Fruit fly (Drosophila melanogaster) whole organism, embryonic: ENCODE results near the gene CG11865.

Experiments used
- Adf1 ChIP-seq: fragments of 200-800 bp; sonication (Bioruptor generic); IDR thresholded peaks from 2 replicates; pipeline ENCODE4 v1.3.6; 2022; ENCODE audit warnings: missing biosample characterization, missing genetic modification characterization
- B-H2 ChIP-seq: fragments of 200-800 bp; sonication (Bioruptor generic); optimal IDR thresholded peaks from 2 replicates; lab custom pipeline; 2018; ENCODE audit warnings: missing biosample characterization, mild to moderate bottlenecking, missing genetic modification characterization
- BtbVII ChIP-seq: fragments of 200-800 bp; sonication (Bioruptor generic); optimal IDR thresholded peaks from 3 replicates; lab custom pipeline; 2017; ENCODE audit warnings: missing biosample characterization, mild to moderate bottlenecking, missing genetic modification characterization
- CG10366 ChIP-seq: fragments of 200-800 bp; sonication (Bioruptor generic); IDR thresholded peaks from 2 replicates; pipeline ENCODE4 v1.3.6; 2022; ENCODE audit warnings: missing biosample characterization, missing genetic modification characterization
- CG11093 ChIP-seq: fragments of 200-800 bp; sonication (Bioruptor generic); IDR thresholded peaks from 3 replicates; pipeline ENCODE4 v1.3.6; 2022; ENCODE audit warnings: missing biosample characterization, missing genetic modification characterization
- CG11695 ChIP-seq: fragments of 200-800 bp; sonication (Bioruptor generic); IDR thresholded peaks from 3 replicates; pipeline ENCODE4 v1.3.6; 2022; ENCODE audit warnings: missing biosample characterization, missing genetic modification characterization
- CG12071 ChIP-seq: fragments of 200-800 bp; sonication (Bioruptor generic); optimal IDR thresholded peaks from 3 replicates; lab custom pipeline; 2018; ENCODE audit warnings: missing biosample characterization, mild to moderate bottlenecking, missing genetic modification characterization
- CG12659 ChIP-seq: fragments of 200-800 bp; sonication (Bioruptor generic); optimal IDR thresholded peaks from 3 replicates; lab custom pipeline; 2017; ENCODE audit warnings: mild to moderate bottlenecking, missing biosample characterization, missing genetic modification reagents, missing genetic modification characterization
- CG12769 ChIP-seq: fragments of 200-800 bp; sonication (Bioruptor generic); optimal IDR thresholded peaks from 2 replicates; lab custom pipeline; 2019; ENCODE audit warnings: missing biosample characterization, mild to moderate bottlenecking, missing genetic modification characterization, moderate library complexity
- CG13894 ChIP-seq: fragments of 200-800 bp; sonication (Bioruptor generic); optimal IDR thresholded peaks from 3 replicates; lab custom pipeline; 2018; ENCODE audit warnings: missing biosample characterization, mild to moderate bottlenecking, missing genetic modification characterization, moderate library complexity
- CG14667 ChIP-seq: fragments of 200-800 bp; sonication (Bioruptor generic); IDR thresholded peaks from 2 replicates; pipeline ENCODE4 v1.3.6; 2022; ENCODE audit warnings: missing biosample characterization, missing genetic modification characterization
- CG16863 ChIP-seq: fragments of 200-800 bp; sonication (Bioruptor generic); optimal IDR thresholded peaks from 3 replicates; lab custom pipeline; 2016; ENCODE audit warnings: missing biosample characterization, missing genetic modification characterization
- CG18599 ChIP-seq: fragments of 200-800 bp; sonication (Bioruptor generic); optimal IDR thresholded peaks from 3 replicates; lab custom pipeline; 2017; ENCODE audit warnings: missing biosample characterization, missing genetic modification characterization, mild to moderate bottlenecking, moderate library complexity, missing genetic modification reagents
- CG18619 ChIP-seq: fragments of 200-800 bp; sonication (Bioruptor generic); optimal IDR thresholded peaks from 3 replicates; lab custom pipeline; 2017; ENCODE audit warnings: missing biosample characterization, mild to moderate bottlenecking, missing genetic modification characterization
- CG3281 ChIP-seq: fragments of 200-800 bp; sonication (Bioruptor generic); optimal IDR thresholded peaks from 3 replicates; lab custom pipeline; 2017; ENCODE audit warnings: missing biosample characterization, mild to moderate bottlenecking, missing genetic modification characterization
- CG34376 ChIP-seq: fragments of 200-800 bp; sonication (Bioruptor generic); optimal IDR thresholded peaks from 2 replicates; lab custom pipeline; 2018; ENCODE audit warnings: missing biosample characterization, mild to moderate bottlenecking, missing genetic modification characterization
- CG7839 ChIP-seq: fragments of 200-800 bp; sonication (Bioruptor generic); optimal IDR thresholded peaks from 3 replicates; lab custom pipeline; 2018; ENCODE audit warnings: missing biosample characterization, mild to moderate bottlenecking, missing genetic modification characterization, moderate library complexity
- CG8290 ChIP-seq, 3 experiments: fragments of 200-800 bp; sonication (Bioruptor generic); optimal IDR thresholded peaks; 2 replicates each; lab custom pipeline; 2016 to 2019; ENCODE audit warnings: missing biosample characterization in 3 of 3, missing genetic modification characterization in 3 of 3, mild to moderate bottlenecking in 2 of 3, moderate library complexity in 1 of 3
- CG9727 ChIP-seq: fragments of 200-800 bp; sonication (Bioruptor generic); optimal IDR thresholded peaks from 3 replicates; lab custom pipeline; 2017; ENCODE audit warnings: missing biosample characterization, mild to moderate bottlenecking, missing genetic modification characterization
- D19B ChIP-seq: fragments of 200-800 bp; sonication (Bioruptor generic); optimal IDR thresholded peaks from 2 replicates; lab custom pipeline; 2017; ENCODE audit warnings: missing biosample characterization, mild to moderate bottlenecking, missing genetic modification characterization
- Dbx ChIP-seq: fragments of 200-800 bp; sonication (Bioruptor generic); IDR thresholded peaks from 3 replicates; pipeline ENCODE4 v1.3.6; 2022; ENCODE audit warnings: missing biosample characterization, missing genetic modification characterization
- Deaf1 ChIP-seq: fragments of 200-800 bp; optimal IDR thresholded peaks from 3 replicates; lab custom pipeline; 2019; ENCODE audit warnings: missing biosample characterization, mild to moderate bottlenecking, missing genetic modification characterization, moderate library complexity
- Dref ChIP-seq: fragments of 200-800 bp; sonication (Bioruptor generic); IDR thresholded peaks from 2 replicates; pipeline ENCODE4 v1.3.6; 2022; ENCODE audit warnings: missing biosample characterization, missing genetic modification characterization
- HmgZ ChIP-seq: fragments of 200-800 bp; sonication (Bioruptor generic); optimal IDR thresholded peaks from 2 replicates; lab custom pipeline; 2018; ENCODE audit warnings: missing biosample characterization, mild to moderate bottlenecking, missing genetic modification characterization
- Hr78 ChIP-seq, 2 experiments: fragments of 200-800 bp in 1 of 2; fragments of >200 bp in 1 of 2; sonication (Bioruptor generic) in 1 of 2; optimal IDR thresholded peaks; 2 replicates each; lab custom pipeline; 2017 to 2019; ENCODE audit warnings: missing biosample characterization in 2 of 2, missing genetic modification characterization in 2 of 2, mild to moderate bottlenecking in 1 of 2, moderate library complexity in 1 of 2
- Myb ChIP-seq: fragments of 200-800 bp; sonication (Bioruptor generic); optimal IDR thresholded peaks from 2 replicates; lab custom pipeline; 2016; ENCODE audit warnings: missing biosample characterization, missing genetic modification characterization
- PHDP ChIP-seq: fragments of 200-800 bp; sonication (Bioruptor generic); optimal IDR thresholded peaks from 3 replicates; lab custom pipeline; 2018; ENCODE audit warnings: missing biosample characterization, mild to moderate bottlenecking, missing genetic modification characterization, moderate library complexity
- Sox102F ChIP-seq: fragments of 200-800 bp; sonication (Bioruptor generic); optimal IDR thresholded peaks from 2 replicates; lab custom pipeline; 2018; ENCODE audit warnings: missing biosample characterization, mild to moderate bottlenecking, missing genetic modification characterization, moderate library complexity
- Taf1 ChIP-seq: fragments of 200-800 bp; sonication (Bioruptor generic); IDR thresholded peaks from 2 replicates; pipeline ENCODE4 v1.3.6; 2022; ENCODE audit warnings: missing biosample characterization, missing genetic modification characterization
- Trl ChIP-seq, 3 experiments: fragments of >200 bp in 2 of 3; fragments of 200-800 bp in 1 of 3; sonication (Bioruptor generic) in 1 of 3; optimal IDR thresholded peaks; 2 replicates in 1 of 3; 3 replicates in 2 of 3; lab custom pipeline; 2016 to 2017; ENCODE audit warnings: missing biosample characterization in 1 of 3, missing genetic modification characterization in 1 of 3
- ase ChIP-seq: fragments of 200-800 bp; sonication (Bioruptor generic); IDR thresholded peaks from 3 replicates; pipeline ENCODE4 v1.3.6; 2022; ENCODE audit warnings: missing biosample characterization, missing genetic modification characterization
- bab2 ChIP-seq: fragments of 200-800 bp; sonication (Bioruptor generic); optimal IDR thresholded peaks from 2 replicates; lab custom pipeline; 2016; ENCODE audit warnings: missing biosample characterization, missing genetic modification characterization
- ci ChIP-seq: fragments of 200-800 bp; sonication (Bioruptor generic); IDR thresholded peaks from 3 replicates; pipeline ENCODE4 v1.3.6; 2022; ENCODE audit warnings: missing biosample characterization, missing genetic modification characterization
- cwo ChIP-seq: fragments of 200-800 bp; sonication (Bioruptor generic); optimal IDR thresholded peaks from 3 replicates; lab custom pipeline; 2017; ENCODE audit warnings: missing biosample characterization, missing genetic modification characterization, mild to moderate bottlenecking, moderate library complexity, missing genetic modification reagents
- gce ChIP-seq: fragments of 200-800 bp; sonication (Bioruptor generic); IDR thresholded peaks from 3 replicates; pipeline ENCODE4 v1.3.6; 2022; ENCODE audit warnings: missing biosample characterization, missing genetic modification characterization
- grn ChIP-seq: fragments of 200-800 bp; sonication (Bioruptor generic); optimal IDR thresholded peaks from 3 replicates; lab custom pipeline; 2017; ENCODE audit warnings: missing biosample characterization, missing genetic modification characterization
- lab ChIP-seq: fragments of 200-800 bp; sonication (Bioruptor generic); optimal IDR thresholded peaks from 3 replicates; lab custom pipeline; 2017; ENCODE audit warnings: missing biosample characterization, missing genetic modification characterization, mild to moderate bottlenecking, moderate library complexity, missing genetic modification reagents
- lilli ChIP-seq: fragments of 200-800 bp; sonication (Bioruptor generic); optimal IDR thresholded peaks from 3 replicates; lab custom pipeline; 2016; ENCODE audit warnings: missing biosample characterization, missing genetic modification characterization
- mam ChIP-seq: fragments of 200-800 bp; sonication (Bioruptor generic); optimal IDR thresholded peaks from 3 replicates; lab custom pipeline; 2016; ENCODE audit warnings: missing biosample characterization, missing genetic modification characterization
- pfk ChIP-seq: fragments of 200-800 bp; sonication (Bioruptor generic); optimal IDR thresholded peaks from 2 replicates; lab custom pipeline; 2018; ENCODE audit warnings: missing biosample characterization, mild to moderate bottlenecking, missing genetic modification characterization, moderate library complexity
- pho ChIP-seq: fragments of 200-800 bp; sonication (Bioruptor generic); optimal IDR thresholded peaks from 2 replicates; lab custom pipeline; 2016; ENCODE audit warnings: missing biosample characterization, missing genetic modification characterization
- rib ChIP-seq: fragments of 200-800 bp; sonication (Bioruptor generic); IDR thresholded peaks from 2 replicates; pipeline ENCODE4 v1.3.6; 2022; ENCODE audit warnings: missing biosample characterization, missing genetic modification characterization
- slbo ChIP-seq: fragments of 200-800 bp; sonication (Bioruptor generic); IDR thresholded peaks from 2 replicates; pipeline ENCODE4 v1.3.6; 2022; ENCODE audit warnings: missing biosample characterization, missing genetic modification characterization
- slp2 ChIP-seq: fragments of 200-800 bp; sonication (Bioruptor generic); optimal IDR thresholded peaks from 2 replicates; lab custom pipeline; 2016; ENCODE audit warnings: missing biosample characterization, missing genetic modification characterization
- sob ChIP-seq: fragments of 200-800 bp; sonication (Bioruptor generic); IDR thresholded peaks from 2 replicates; pipeline ENCODE4 v1.3.6; 2022; ENCODE audit warnings: missing biosample characterization, missing genetic modification characterization
- sqz ChIP-seq: fragments of 200-800 bp; sonication (Bioruptor generic); optimal IDR thresholded peaks from 3 replicates; lab custom pipeline; 2018; ENCODE audit warnings: missing biosample characterization, mild to moderate bottlenecking, missing genetic modification characterization
- ttk ChIP-seq: fragments of 200-800 bp; sonication (Bioruptor generic); IDR thresholded peaks from 2 replicates; pipeline ENCODE4 v2.1.2; 2022; ENCODE audit warnings: missing biosample characterization, missing genetic modification characterization
- wdn ChIP-seq: fragments of 200-800 bp; sonication (Bioruptor generic); IDR thresholded peaks from 2 replicates; pipeline ENCODE4 v1.3.6; 2022; ENCODE audit warnings: missing biosample characterization, missing genetic modification characterization

Gene CG11865

DNA sequence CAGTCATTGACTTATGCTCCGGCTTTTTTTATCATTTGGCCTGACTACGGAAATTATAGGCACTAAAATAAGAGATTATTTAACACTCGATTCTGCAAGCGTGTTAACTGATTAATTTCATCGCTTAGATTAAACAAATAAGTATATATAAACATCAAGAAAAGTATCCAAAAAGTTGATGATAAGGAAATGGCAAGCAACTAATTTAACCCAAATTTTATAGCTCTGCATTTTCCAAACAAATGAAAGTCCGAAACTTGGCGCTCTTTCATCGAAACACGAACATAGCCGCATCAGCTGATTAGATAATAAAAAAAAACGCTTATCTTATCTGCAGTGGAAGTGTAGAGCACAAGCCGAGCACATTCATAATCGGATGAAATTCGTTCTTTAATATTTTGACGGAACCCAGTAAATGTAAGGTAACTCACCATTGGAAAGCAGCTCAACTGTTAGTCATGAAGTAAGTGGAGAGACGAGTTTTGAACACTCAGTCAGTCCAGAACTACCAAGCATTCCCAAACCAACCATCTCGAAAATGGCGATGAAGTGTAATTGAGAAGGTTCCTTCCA lies 12.9 kb downstream of the CG11865 start, which contains the start of gene CG18480 (continued):
- TF ChIP-seq B-H2 (GFP tag; lab: Kevin White, UChicago), result peak; percentile 42
- TF ChIP-seq CG12769, result peak; percentile 57
- peak; percentile 9 for TF ChIP-seq D19B (GFP tag; lab: Kevin White, UChicago)
- TF ChIP-seq bab2 (GFP tag; lab: Kevin White, UChicago), result peak; percentile 39
- no peak for TF ChIP-seq BtbVII (GFP tag; lab: Kevin White, UChicago)
- peak; percentile 26; the same call in 1 of the 2 replicates for TF ChIP-seq Adf1 (GFP tag; lab: Robert Waterston, UW)
- peak; percentile 51; the same call in 1 of the 2 replicates for TF ChIP-seq sob (GFP tag; lab: Robert Waterston, UW)
- no peak for TF ChIP-seq Trl (optimal IDR thresholded peaks at IDR 0.05; lab: Kevin White, UChicago)
- TF ChIP-seq Trl (GFP tag; optimal IDR thresholded peaks at IDR 0.05; lab: Kevin White, UChicago), result peak; percentile 45
- peak; percentile 56; the same call in 2 of the 3 replicates for TF ChIP-seq CG11695 (GFP tag; lab: Robert Waterston, UW)
- TF ChIP-seq CG7839 (tag; lab: Kevin White, UChicago), result peak; percentile 65
- peak; percentile 21 for TF ChIP-seq Myb
- TF ChIP-seq CG12071 (GFP tag; lab: Kevin White, UChicago), result peak; percentile 33
- TF ChIP-seq CG16863 (GFP tag; lab: Kevin White, UChicago), result peak; percentile 0
- peak; percentile 30 for TF ChIP-seq Sox102F (GFP tag; lab: Kevin White, UChicago)
- peak; percentile 29 for TF ChIP-seq CG34376 (GFP tag; lab: Kevin White, UChicago)
- peak; percentile 28; the same call in 1 of the 2 replicates for TF ChIP-seq Taf1 (GFP tag; lab: Robert Waterston, UW)
- TF ChIP-seq sqz (GFP tag; lab: Kevin White, UChicago), result peak; percentile 87
- no peak for TF ChIP-seq Hr78 (GFP tag; optimal IDR thresholded peaks at IDR 0.05; lab: Kevin White, UChicago)
- 0 out of 3 replicates have a peak, but pooled peaks have one; percentile 32 for TF ChIP-seq gce (GFP tag; lab: Robert Waterston, UW)
- TF ChIP-seq CG13894 (tag; lab: Kevin White, UChicago), result peak; percentile 50
- peak; percentile 82 for TF ChIP-seq lab (GFP tag; lab: Kevin White, UChicago)
- TF ChIP-seq CG18619, result peak; percentile 28
- TF ChIP-seq mam (GFP tag; lab: Kevin White, UChicago), result peak; percentile 69
- TF ChIP-seq CG14667 (GFP tag; lab: Robert Waterston, UW), result 0 out of 2 replicates have a peak, but pooled peaks have one; percentile 12
- TF ChIP-seq CG10366 (GFP tag; lab: Robert Waterston, UW), result peak; percentile 55
- peak; percentile 37 for TF ChIP-seq CG12659 (GFP tag; lab: Kevin White, UChicago)
- no peak for TF ChIP-seq slp2 (GFP tag; lab: Kevin White, UChicago)
- TF ChIP-seq CG3281 (GFP tag; lab: Kevin White, UChicago), result peak; percentile 41
- TF ChIP-seq Deaf1 (tag; lab: Kevin White, UChicago), result peak; percentile 51
- peak; percentile 41; the same call in 1 of the 3 replicates for TF ChIP-seq ase (GFP tag; lab: Robert Waterston, UW)
- TF ChIP-seq pho (GFP tag; lab: Kevin White, UChicago), result peak; percentile 31
- TF ChIP-seq pfk, result no peak
- TF ChIP-seq grn (GFP tag; lab: Kevin White, UChicago), result peak; percentile 58
- no peak for TF ChIP-seq PHDP (tag; lab: Kevin White, UChicago)
- peak; percentile 50 for TF ChIP-seq cwo (GFP tag; lab: Kevin White, UChicago)
- TF ChIP-seq Dbx, result 0 out of 3 replicates have a peak, but pooled peaks have one; percentile 52
- peak; percentile 82 for TF ChIP-seq CG18599 (GFP tag; lab: Kevin White, UChicago)
- no peak for TF ChIP-seq rib (GFP tag; lab: Robert Waterston, UW)
- peak; percentile 71 for TF ChIP-seq lilli (GFP tag; lab: Kevin White, UChicago)
- TF ChIP-seq wdn, result 0 out of 2 replicates have a peak, but pooled peaks have one; percentile 15
- TF ChIP-seq Dref (GFP tag; lab: Robert Waterston, UW), result 0 out of 2 replicates have a peak, but pooled peaks have one; percentile 5
- peak; percentile 9 for TF ChIP-seq CG9727 (GFP tag; lab: Kevin White, UChicago)
- TF ChIP-seq CG11093 (GFP tag; lab: Robert Waterston, UW), result no peak
- no peak for TF ChIP-seq CG8290 (GFP tag; optimal IDR thresholded peaks at IDR 0.05; lab: Kevin White, UChicago)
- TF ChIP-seq CG8290 (tag; optimal IDR thresholded peaks at IDR 0.05; lab: Kevin White, UChicago), result peak in 1 of 2 experiments; percentile 78
- TF ChIP-seq HmgZ (tag; lab: Kevin White, UChicago), result peak; percentile 54
- TF ChIP-seq ttk (GFP tag; lab: Robert Waterston, UW), result 0 out of 2 replicates have a peak, but pooled peaks have one; percentile 20
- peak; percentile 66 for TF ChIP-seq slbo (GFP tag; lab: Robert Waterston, UW)
- peak; percentile 79 for TF ChIP-seq ci (GFP tag; lab: Robert Waterston, UW)
